Worm (Caenorhabditis elegans): ENCODE measurements around the gene F49E12.8.

DNA sequence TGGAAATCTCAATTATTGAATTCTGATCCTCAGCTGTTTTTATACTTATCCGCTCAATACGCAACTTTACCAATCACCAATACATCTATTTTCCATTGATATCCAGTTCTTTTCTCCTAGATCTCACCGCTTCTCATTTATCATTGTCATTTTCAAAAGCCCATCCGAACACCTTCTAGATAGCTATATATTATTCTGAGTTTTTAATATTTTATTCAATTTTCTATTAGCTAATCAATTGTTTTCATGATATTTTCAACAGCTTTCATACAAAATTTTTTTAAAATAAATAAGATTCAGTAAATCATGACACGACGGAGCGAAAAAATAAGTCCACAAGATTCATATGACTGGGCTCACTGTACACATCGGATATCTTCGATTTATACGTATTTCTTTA lies 12.9 kb downstream of the F49E12.8 start, which contains the start of gene F49E12.12:
- TF ChIP-seq madf-9 (GFP tag; conservative IDR thresholded peaks at IDR 0.05) (no peak), egl-27 (tag; optimal IDR thresholded peaks at IDR 0.05) (no peak), unc-62 (GFP tag; optimal IDR thresholded peaks at IDR 0.05 in 1 of 2) (no peak), unc-62 (tag; optimal IDR thresholded peaks at IDR 0.05) (no peak), skn-1 (tag; optimal IDR thresholded peaks at IDR 0.05) (no peak), daf-8 (GFP tag; IDR thresholded peaks at IDR 0.05) (no peak), lin-15B (tag; optimal IDR thresholded peaks at IDR 0.05) (no peak), ztf-11 (tag; optimal IDR thresholded peaks at IDR 0.05) (no peak), lin-38 (GFP tag; IDR thresholded peaks at IDR 0.05) (no peak), dpl-1 (GFP tag; optimal IDR thresholded peaks at IDR 0.05) (no peak), D1046.2 (GFP tag; IDR thresholded peaks at IDR 0.05) (no peak), ama-1 (optimal IDR thresholded peaks at IDR 0.05) (no peak), unc-130 (GFP tag; optimal IDR thresholded peaks at IDR 0.05) (no peak)
